Fruit fly (Drosophila melanogaster): ENCODE results near the gene CG32371.

The CG32371 gene

DNA sequence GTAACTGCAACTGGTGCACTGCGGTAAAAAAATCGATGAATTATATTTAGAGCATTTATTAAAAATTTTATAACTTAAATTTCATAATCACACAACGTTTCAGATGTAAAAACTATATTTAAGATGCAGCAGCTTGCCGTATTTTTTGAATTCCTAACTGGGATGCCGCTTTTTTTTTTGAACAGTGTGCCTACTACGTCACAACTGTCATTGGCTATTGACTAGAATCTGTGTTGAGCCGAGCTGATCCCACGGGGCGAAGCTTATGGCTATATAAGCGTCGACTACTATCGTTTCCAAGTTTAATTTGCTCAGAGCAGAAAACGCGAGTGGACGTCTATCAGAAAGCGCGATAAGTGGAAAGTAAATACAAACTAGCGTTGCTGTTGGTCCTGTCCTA is 14.0 kb downstream of the CG32371 start, which contains the start of gene CG7409:
Gene CG7409, plus strand, starts transcription at position 301 of the 400 bp plus-strand sequence.
- TF ChIP-seq brk (GFP tag; optimal IDR thresholded peaks at IDR 0.05) = no peak
- no peak for TF ChIP-seq Hr78 (GFP tag; optimal IDR thresholded peaks at IDR 0.05)
- TF ChIP-seq ey (GFP tag; optimal IDR thresholded peaks at IDR 0.05) = no peak
- no peak for TF ChIP-seq woc (GFP tag; optimal IDR thresholded peaks at IDR 0.05)
- no peak for TF ChIP-seq Hnf4 (GFP tag; optimal IDR thresholded peaks at IDR 0.05)
- no peak for TF ChIP-seq CG9705 (GFP tag; optimal IDR thresholded peaks at IDR 0.05)
- no peak for TF ChIP-seq pan (optimal IDR thresholded peaks at IDR 0.05)
- no peak for TF ChIP-seq Hr83 (GFP tag; optimal IDR thresholded peaks at IDR 0.05; ENCODE audit: poor library complexity, severe bottlenecking)

dm6 chr3L:7747044-7747443 is 21.1 kb downstream of the CG32371 start, which contains the start of gene CG13685:
CG13685 (plus strand) TSS chr3L:7747344.
- TF ChIP-seq Vsx2 (GFP tag; optimal IDR thresholded peaks at IDR 0.05; ENCODE audit: partially characterized antibody) (no peak), OdsH (GFP tag; optimal IDR thresholded peaks at IDR 0.05) (no peak)

dm6 chr3L:7743741-7744140 is 24.4 kb downstream of the CG32371 start:
- TF ChIP-seq Vsx2 (GFP tag; optimal IDR thresholded peaks at IDR 0.05; ENCODE audit: partially characterized antibody) (peak; percentile 13), pan (optimal IDR thresholded peaks at IDR 0.05) (no peak)

- TF ChIP-seq dl (GFP tag; optimal IDR thresholded peaks at IDR 0.05; ENCODE audit: insufficient read depth in 1 of 2, partially characterized antibody in 2 of 2) (no peak), sage (GFP tag; optimal IDR thresholded peaks at IDR 0.05) (no peak)
Measured at dm6 chr3L:7742941-7743340, 25.2 kb downstream of the CG32371 start, which contains the start of gene Snmp2. Snmp2 (minus strand) TSS chr3L:7743041.

DNA sequence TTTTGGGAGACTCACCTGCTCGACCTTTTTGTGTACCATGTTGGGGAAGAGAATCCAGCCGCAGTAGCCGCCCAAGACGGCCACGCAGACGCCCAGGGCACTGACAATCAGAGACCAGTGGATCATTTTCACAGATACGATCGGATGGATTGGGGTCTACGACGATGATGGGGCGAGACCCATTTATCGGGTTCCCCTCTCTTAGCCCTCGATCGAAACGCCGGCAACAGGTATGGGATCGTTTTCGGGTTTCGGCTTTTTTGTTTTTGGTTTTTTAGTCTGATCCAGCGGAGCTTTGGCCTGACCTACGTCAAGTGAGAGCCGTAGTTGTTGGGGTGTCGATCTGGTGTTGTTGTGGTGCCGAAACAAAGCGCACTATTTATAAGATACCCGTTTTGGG is 26.2 kb downstream of the CG32371 start:
- no peak for TF ChIP-seq sage (GFP tag; optimal IDR thresholded peaks at IDR 0.05)
- TF ChIP-seq jim (GFP tag; optimal IDR thresholded peaks at IDR 0.05) = peak; percentile 3
- TF ChIP-seq sv (GFP tag; optimal IDR thresholded peaks at IDR 0.05) = no peak
- TF ChIP-seq HLH106 (tag; optimal IDR thresholded peaks at IDR 0.05) = no peak
- no peak for TF ChIP-seq Hr78 (GFP tag; optimal IDR thresholded peaks at IDR 0.05)
- TF ChIP-seq Sp1 (GFP tag; optimal IDR thresholded peaks at IDR 0.05) = no peak
- no peak for TF ChIP-seq dsf (GFP tag; optimal IDR thresholded peaks at IDR 0.05; ENCODE audit: borderline replicate concordance)

dm6 chr3L:7732141-7732748 is 35.9 kb downstream of the CG32371 start, which contains the start of gene CG8492:
CG8492 (minus strand) TSS chr3L:7732191.
- TF ChIP-seq Myc (optimal IDR thresholded peaks at IDR 0.05) (peak; percentile 37), CG32264 (GFP tag; optimal IDR thresholded peaks at IDR 0.05) (no peak)

DNA sequence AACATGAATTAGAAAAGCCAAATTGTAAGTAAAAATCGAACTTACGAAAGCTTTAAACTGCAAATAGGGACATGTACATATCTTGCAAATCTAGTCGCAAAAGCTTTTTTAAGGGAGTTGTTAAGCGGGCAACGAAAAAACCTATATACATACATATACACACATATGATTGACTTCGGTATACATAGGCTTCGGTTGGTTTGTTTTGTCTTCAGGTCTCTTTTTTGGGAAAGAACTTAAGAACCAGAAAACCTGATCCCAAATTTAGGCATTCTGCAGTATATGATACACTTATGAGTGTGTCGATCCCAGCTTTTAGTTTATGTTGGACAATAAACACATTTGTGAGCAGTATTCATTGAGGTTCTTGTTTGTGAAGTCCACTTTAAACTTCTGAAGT is 41.5 kb downstream of the CG32371 start:
- no peak for TF ChIP-seq N (GFP tag; optimal IDR thresholded peaks at IDR 0.05)
- no peak for TF ChIP-seq dsf (GFP tag; optimal IDR thresholded peaks at IDR 0.05; ENCODE audit: borderline replicate concordance)
- TF ChIP-seq Jra (GFP tag; optimal IDR thresholded peaks at IDR 0.05) = no peak

dm6 chr3L:7726285-7726684 is 41.9 kb downstream of the CG32371 start, which contains the start of gene CG7457:
CG7457 (minus strand) TSS chr3L:7726473.
- no peak for TF ChIP-seq dmrt93B (GFP tag; optimal IDR thresholded peaks at IDR 0.05)
- TF ChIP-seq jim (GFP tag; optimal IDR thresholded peaks at IDR 0.05) = no peak
- no peak for TF ChIP-seq sv (GFP tag; optimal IDR thresholded peaks at IDR 0.05)
- no peak for TF ChIP-seq Hr83 (GFP tag; optimal IDR thresholded peaks at IDR 0.05; ENCODE audit: poor library complexity, severe bottlenecking)
- TF ChIP-seq rgr (GFP tag; optimal IDR thresholded peaks at IDR 0.05) = no peak
- TF ChIP-seq Dfd (GFP tag; optimal IDR thresholded peaks at IDR 0.05) = no peak
- TF ChIP-seq sage (GFP tag; optimal IDR thresholded peaks at IDR 0.05) = no peak
- no peak for TF ChIP-seq pan (optimal IDR thresholded peaks at IDR 0.05)
- no peak for TF ChIP-seq Hnf4 (GFP tag; optimal IDR thresholded peaks at IDR 0.05)
- no peak for TF ChIP-seq dsf (GFP tag; optimal IDR thresholded peaks at IDR 0.05; ENCODE audit: borderline replicate concordance)
- no peak for TF ChIP-seq woc (GFP tag; optimal IDR thresholded peaks at IDR 0.05)
- TF ChIP-seq Abd-B (GFP tag; optimal IDR thresholded peaks at IDR 0.05) = no peak
- TF ChIP-seq Mio (GFP tag; optimal IDR thresholded peaks at IDR 0.05) = no peak
- no peak for TF ChIP-seq fru (GFP tag; optimal IDR thresholded peaks at IDR 0.05)
- no peak for TF ChIP-seq dl (GFP tag; optimal IDR thresholded peaks at IDR 0.05; ENCODE audit: insufficient read depth in 1 of 2, partially characterized antibody in 2 of 2)

All from whole organism, wandering third instar larva.